Fruit fly (Drosophila melanogaster): ENCODE results near the gene CG15211.

Gene CG15211

DNA sequence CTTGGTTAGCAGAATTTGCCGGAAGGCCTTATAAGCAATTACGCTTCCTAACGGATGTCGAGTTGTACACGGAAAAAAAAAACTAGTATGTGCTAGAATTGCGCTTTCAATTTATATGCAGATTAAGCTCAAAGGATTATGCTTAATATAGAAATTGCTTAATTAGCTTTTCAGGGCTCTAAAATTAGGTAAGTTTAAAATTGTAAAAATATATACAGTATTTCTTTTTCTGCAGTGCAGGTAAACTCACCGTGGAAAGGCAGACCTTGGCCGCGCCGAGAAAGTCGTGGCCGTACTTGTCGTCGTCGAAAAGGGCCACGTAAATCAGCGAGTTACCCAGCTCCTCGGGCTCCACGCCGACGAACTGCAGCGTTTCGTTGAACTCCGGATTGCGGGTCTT, 21.7 kb upstream of the CG15211 start (continued):
- TF ChIP-seq sc (optimal IDR thresholded peaks at IDR 0.05) (no peak), sc (GFP tag; optimal IDR thresholded peaks at IDR 0.05) (no peak), vfl (GFP tag; optimal IDR thresholded peaks at IDR 0.05) (no peak), Sox102F (GFP tag; optimal IDR thresholded peaks at IDR 0.05) (no peak), CG6272 (GFP tag; IDR thresholded peaks at IDR 0.05) (no peak), dm (GFP tag; optimal IDR thresholded peaks at IDR 0.05) (no peak), CG6765 (GFP tag; optimal IDR thresholded peaks at IDR 0.05) (no peak), CG6689 (GFP tag; IDR thresholded peaks at IDR 0.05) (no peak), Atf3 (GFP tag; optimal IDR thresholded peaks at IDR 0.05) (no peak), CG5245 (GFP tag; optimal IDR thresholded peaks at IDR 0.05) (no peak), nom (GFP tag; optimal IDR thresholded peaks at IDR 0.05) (no peak), bab2 (GFP tag; optimal IDR thresholded peaks at IDR 0.05) (no peak), CG12744 (GFP tag; optimal IDR thresholded peaks at IDR 0.05) (no peak), Hsf (GFP tag; optimal IDR thresholded peaks at IDR 0.05) (no peak), CG18599 (GFP tag; optimal IDR thresholded peaks at IDR 0.05) (peak; percentile 22), pan (optimal IDR thresholded peaks at IDR 0.05) (no peak), pan (GFP tag; optimal IDR thresholded peaks at IDR 0.05 in 1 of 2, IDR thresholded peaks at IDR 0.05 in 1 of 2) (no peak), CG2120 (GFP tag; optimal IDR thresholded peaks at IDR 0.05) (no peak), CG2116 (GFP tag; optimal IDR thresholded peaks at IDR 0.05) (no peak), scrt (GFP tag; optimal IDR thresholded peaks at IDR 0.05) (no peak), row (GFP tag; IDR thresholded peaks at IDR 0.05) (no peak)

DNA sequence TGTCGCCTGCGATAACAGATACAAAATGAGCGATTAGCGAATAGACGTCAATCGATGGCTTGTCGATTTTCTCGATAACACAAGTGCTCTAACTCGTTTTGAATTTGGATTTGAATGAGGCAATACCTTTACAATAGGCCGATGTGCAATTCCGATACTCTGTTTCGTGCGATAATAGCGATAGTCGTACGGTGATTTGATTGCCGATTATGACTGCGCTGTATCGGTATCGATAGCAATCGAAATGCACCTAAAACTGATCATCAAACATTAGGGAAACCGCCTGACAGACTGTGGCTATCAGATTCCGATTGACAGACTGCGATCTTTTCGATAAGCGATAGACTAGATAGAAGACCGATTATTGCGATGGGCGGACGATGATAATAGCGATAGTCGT, 20.6 kb upstream of the CG15211 start:
- TF ChIP-seq CG6272 (GFP tag; IDR thresholded peaks at IDR 0.05): no peak
- TF ChIP-seq Asciz (GFP tag; optimal IDR thresholded peaks at IDR 0.05): no peak
- TF ChIP-seq Aef1 (GFP tag; IDR thresholded peaks at IDR 0.05): no peak
- TF ChIP-seq CG8290 (GFP tag; optimal IDR thresholded peaks at IDR 0.05): peak; percentile 80
- peak in 1 of 2 experiments; percentile 1 for TF ChIP-seq CG8290 (tag; optimal IDR thresholded peaks at IDR 0.05)
- TF ChIP-seq exex (tag; optimal IDR thresholded peaks at IDR 0.05): no peak
- TF ChIP-seq H15 (GFP tag; IDR thresholded peaks at IDR 0.05): no peak
- peak; percentile 29 for TF ChIP-seq Sry-δ (GFP tag; optimal IDR thresholded peaks at IDR 0.05)
- TF ChIP-seq CG34422 (GFP tag; IDR thresholded peaks at IDR 0.05): no peak
- no peak for TF ChIP-seq CG6254 (GFP tag; optimal IDR thresholded peaks at IDR 0.05)
- peak; percentile 42 for TF ChIP-seq BEAF-32 (GFP tag; optimal IDR thresholded peaks at IDR 0.05)
- TF ChIP-seq CG7357 (GFP tag; IDR thresholded peaks at IDR 0.05): no peak
- no peak for TF ChIP-seq CG14710 (tag; optimal IDR thresholded peaks at IDR 0.05)
- peak; percentile 11 for TF ChIP-seq zen (tag; optimal IDR thresholded peaks at IDR 0.05)
- peak; percentile 45; the same call in 2 of the 3 replicates for TF ChIP-seq vnd (GFP tag; IDR thresholded peaks at IDR 0.05; ENCODE audit: partially characterized antibody)
- TF ChIP-seq hb (GFP tag; IDR thresholded peaks at IDR 0.05; ENCODE audit: partially characterized antibody): peak; percentile 47; the same call in 1 of the 3 replicates
- no peak for TF ChIP-seq Max (GFP tag; optimal IDR thresholded peaks at IDR 0.05)
- TF ChIP-seq ham (GFP tag; IDR thresholded peaks at IDR 0.05): no peak
- 0 out of 2 replicates have a peak, but pooled peaks have one; percentile 35 for TF ChIP-seq tna (GFP tag; IDR thresholded peaks at IDR 0.05; ENCODE audit: partially characterized antibody)
- TF ChIP-seq CG11504 (tag; optimal IDR thresholded peaks at IDR 0.05): no peak
- TF ChIP-seq mam (GFP tag; optimal IDR thresholded peaks at IDR 0.05): no peak
- TF ChIP-seq Ets65A (GFP tag): peak; percentile 46
- TF ChIP-seq Scr (GFP tag; IDR thresholded peaks at IDR 0.05; ENCODE audit: partially characterized antibody): peak; percentile 60
- peak; percentile 36; the same call in 1 of the 2 replicates for TF ChIP-seq Dref (GFP tag; IDR thresholded peaks at IDR 0.05)
- TF ChIP-seq disco-r (GFP tag; optimal IDR thresholded peaks at IDR 0.05): no peak
- TF ChIP-seq sd (tag; optimal IDR thresholded peaks at IDR 0.05): no peak
- TF ChIP-seq Dll (GFP tag; IDR thresholded peaks at IDR 0.05; ENCODE audit: partially characterized antibody): peak; percentile 54; the same call in 2 of the 4 replicates
- peak; percentile 58 for TF ChIP-seq CG14860 (GFP tag; IDR thresholded peaks at IDR 0.05; ENCODE audit: partially characterized antibody)
- no peak for TF ChIP-seq emc (GFP tag; optimal IDR thresholded peaks at IDR 0.05)
- TF ChIP-seq Hr3 (GFP tag; optimal IDR thresholded peaks at IDR 0.05): no peak
- no peak for TF ChIP-seq CG7963 (GFP tag; IDR thresholded peaks at IDR 0.05; ENCODE audit: partially characterized antibody)
- TF ChIP-seq inv (GFP tag; IDR thresholded peaks at IDR 0.05; ENCODE audit: partially characterized antibody): no peak
